Fruit fly (Drosophila melanogaster) whole organism, embryonic: ENCODE measurements around the gene CG5828.

ENCODE experiments used
- Aef1 ChIP-seq: fragments of 200-800 bp; sonication (Bioruptor generic); IDR thresholded peaks from 3 replicates; pipeline ENCODE4 v1.3.6; 2022; ENCODE audit warnings: missing biosample characterization, missing genetic modification characterization
- CG10366 ChIP-seq: fragments of 200-800 bp; sonication (Bioruptor generic); IDR thresholded peaks from 2 replicates; pipeline ENCODE4 v1.3.6; 2022; ENCODE audit warnings: missing biosample characterization, missing genetic modification characterization
- CG11456 ChIP-seq: fragments of 200-800 bp; sonication (Bioruptor generic); IDR thresholded peaks from 3 replicates; pipeline ENCODE4 v1.3.6; 2022; ENCODE audit warnings: missing biosample characterization, missing genetic modification characterization
- CG11695 ChIP-seq: fragments of 200-800 bp; sonication (Bioruptor generic); IDR thresholded peaks from 3 replicates; pipeline ENCODE4 v1.3.6; 2022; ENCODE audit warnings: missing biosample characterization, missing genetic modification characterization
- CG12219 ChIP-seq: fragments of 200-800 bp; sonication (Bioruptor generic); optimal IDR thresholded peaks from 3 replicates; lab custom pipeline; 2018; ENCODE audit warnings: missing biosample characterization, mild to moderate bottlenecking, missing genetic modification characterization
- CG12769 ChIP-seq: fragments of 200-800 bp; sonication (Bioruptor generic); optimal IDR thresholded peaks from 2 replicates; lab custom pipeline; 2019; ENCODE audit warnings: missing biosample characterization, mild to moderate bottlenecking, missing genetic modification characterization, moderate library complexity
- CG15011 ChIP-seq: fragments of 200-800 bp; sonication (Bioruptor generic); optimal IDR thresholded peaks from 3 replicates; lab custom pipeline; 2018; ENCODE audit warnings: missing biosample characterization, mild to moderate bottlenecking, missing genetic modification characterization
- CG16813 ChIP-seq: fragments of 200-800 bp; sonication (Bioruptor generic); IDR thresholded peaks from 3 replicates; pipeline ENCODE4 v1.3.6; 2022; ENCODE audit warnings: missing biosample characterization, missing genetic modification characterization; ENCODE audit not compliant: partially characterized antibody
- CG1792 ChIP-seq: fragments of 200-800 bp; sonication (Bioruptor generic); optimal IDR thresholded peaks from 2 replicates; lab custom pipeline; 2016; ENCODE audit warnings: missing biosample characterization, missing genetic modification characterization
- CG1832 ChIP-seq: fragments of 200-800 bp; sonication (Bioruptor generic); optimal IDR thresholded peaks from 2 replicates; lab custom pipeline; 2017; ENCODE audit warnings: missing biosample characterization, mild to moderate bottlenecking, missing genetic modification characterization, inconsistent platforms
- CG2678 ChIP-seq: fragments of 200-800 bp; sonication (Bioruptor generic); optimal IDR thresholded peaks from 3 replicates; lab custom pipeline; 2019; ENCODE audit warnings: missing biosample characterization, mild to moderate bottlenecking, missing genetic modification characterization, moderate library complexity
- CG31388 ChIP-seq: fragments of 200-800 bp; sonication (Bioruptor generic); optimal IDR thresholded peaks from 2 replicates; lab custom pipeline; 2016; ENCODE audit warnings: missing biosample characterization, missing genetic modification characterization
- CG34224 ChIP-seq: fragments of 200-800 bp; sonication (Bioruptor generic); IDR thresholded peaks from 3 replicates; pipeline ENCODE4 v1.3.6; 2022; ENCODE audit warnings: missing biosample characterization, missing genetic modification characterization; ENCODE audit not compliant: partially characterized antibody
- CG34376 ChIP-seq: fragments of 200-800 bp; sonication (Bioruptor generic); optimal IDR thresholded peaks from 2 replicates; lab custom pipeline; 2018; ENCODE audit warnings: missing biosample characterization, mild to moderate bottlenecking, missing genetic modification characterization
- CG9876 ChIP-seq: fragments of 200-800 bp; sonication (Bioruptor generic); optimal IDR thresholded peaks from 2 replicates; lab custom pipeline; 2016; ENCODE audit warnings: missing biosample characterization, missing genetic modification characterization
- Camta ChIP-seq: fragments of 200-800 bp; sonication (Bioruptor generic); optimal IDR thresholded peaks from 2 replicates; lab custom pipeline; 2016; ENCODE audit warnings: missing biosample characterization, missing genetic modification characterization
- D ChIP-seq, 2 experiments: fragments of 200-800 bp in 1 of 2; fragments of >200 bp in 1 of 2; sonication (Bioruptor generic) in 1 of 2; optimal IDR thresholded peaks; 2 replicates in 1 of 2; 3 replicates in 1 of 2; lab custom pipeline; 2017; ENCODE audit warnings: mild to moderate bottlenecking in 1 of 2, missing biosample characterization in 1 of 2, missing genetic modification characterization in 1 of 2, missing genetic modification reagents in 1 of 2
- Deaf1 ChIP-seq: fragments of 200-800 bp; optimal IDR thresholded peaks from 3 replicates; lab custom pipeline; 2019; ENCODE audit warnings: missing biosample characterization, mild to moderate bottlenecking, missing genetic modification characterization, moderate library complexity
- E2f2 ChIP-seq: fragments of 200-800 bp; sonication (Bioruptor generic); IDR thresholded peaks from 2 replicates; pipeline ENCODE4 v1.3.6; 2022; ENCODE audit warnings: missing biosample characterization, missing genetic modification characterization
- Eip74EF ChIP-seq, 2 experiments: fragments of 200-800 bp in 1 of 2; fragments of >200 bp in 1 of 2; sonication (Bioruptor generic) in 1 of 2; optimal IDR thresholded peaks; 2 replicates each; lab custom pipeline; 2017 to 2019; ENCODE audit warnings: missing biosample characterization in 2 of 2, missing genetic modification characterization in 2 of 2, mild to moderate bottlenecking in 1 of 2, moderate library complexity in 1 of 2
- Mes4 ChIP-seq: fragments of 200-800 bp; sonication (Bioruptor generic); optimal IDR thresholded peaks from 2 replicates; lab custom pipeline; 2016; ENCODE audit warnings: missing biosample characterization, missing genetic modification characterization
- NC2α ChIP-seq: fragments of 200-800 bp; sonication (Bioruptor generic); optimal IDR thresholded peaks from 2 replicates; lab custom pipeline; 2016; ENCODE audit warnings: missing biosample characterization, missing genetic modification characterization
- Nf-YB ChIP-seq: fragments of 200-800 bp; sonication (Bioruptor generic); optimal IDR thresholded peaks from 3 replicates; lab custom pipeline; 2019; ENCODE audit warnings: missing biosample characterization, mild to moderate bottlenecking, missing genetic modification characterization, moderate library complexity
- Opbp ChIP-seq: fragments of 200-800 bp; sonication (Bioruptor generic); IDR thresholded peaks from 3 replicates; pipeline ENCODE4 v1.3.6; 2022; ENCODE audit warnings: missing biosample characterization, missing genetic modification characterization; ENCODE audit not compliant: partially characterized antibody
- PHDP ChIP-seq: fragments of 200-800 bp; sonication (Bioruptor generic); optimal IDR thresholded peaks from 3 replicates; lab custom pipeline; 2018; ENCODE audit warnings: missing biosample characterization, mild to moderate bottlenecking, missing genetic modification characterization, moderate library complexity
- Poxn ChIP-seq: fragments of 200-800 bp; sonication (Bioruptor generic); IDR thresholded peaks from 2 replicates; pipeline ENCODE4 v1.3.6; 2022; ENCODE audit warnings: missing biosample characterization, missing genetic modification characterization
- Sin3A ChIP-seq: fragments of >200 bp; optimal IDR thresholded peaks from 2 replicates; lab custom pipeline; 2018
- Sox100B ChIP-seq: fragments of 200-800 bp; sonication (Bioruptor generic); optimal IDR thresholded peaks from 3 replicates; lab custom pipeline; 2018; ENCODE audit warnings: missing biosample characterization, mild to moderate bottlenecking, missing genetic modification characterization
- Taf1 ChIP-seq: fragments of 200-800 bp; sonication (Bioruptor generic); IDR thresholded peaks from 2 replicates; pipeline ENCODE4 v1.3.6; 2022; ENCODE audit warnings: missing biosample characterization, missing genetic modification characterization
- cad ChIP-seq: fragments of >200 bp; optimal IDR thresholded peaks from 2 replicates; lab custom pipeline; 2017; ENCODE audit warnings: missing biosample characterization, missing genetic modification characterization
- crp ChIP-seq, 2 experiments: fragments of 200-800 bp; sonication (Bioruptor generic); optimal IDR thresholded peaks; 2 replicates in 1 of 2; 3 replicates in 1 of 2; lab custom pipeline; 2017; ENCODE audit warnings: missing biosample characterization in 2 of 2, missing genetic modification characterization in 2 of 2, mild to moderate bottlenecking in 1 of 2, moderate library complexity in 1 of 2
- gro ChIP-seq: fragments of 200-800 bp; sonication (Bioruptor generic); optimal IDR thresholded peaks from 2 replicates; lab custom pipeline; 2016; ENCODE audit warnings: missing biosample characterization, missing genetic modification characterization
- hbn ChIP-seq: fragments of 200-800 bp; sonication (Bioruptor generic); IDR thresholded peaks from 2 replicates; pipeline ENCODE4 v1.3.6; 2022; ENCODE audit warnings: missing biosample characterization, missing genetic modification characterization; ENCODE audit not compliant: partially characterized antibody
- jing ChIP-seq: fragments of 200-800 bp; sonication (Bioruptor generic); optimal IDR thresholded peaks from 2 replicates; lab custom pipeline; 2018; ENCODE audit warnings: missing biosample characterization, mild to moderate bottlenecking, missing genetic modification characterization
- kni ChIP-seq: fragments of 200-800 bp; sonication (Bioruptor generic); optimal IDR thresholded peaks from 3 replicates; lab custom pipeline; 2017; ENCODE audit warnings: mild to moderate bottlenecking, missing biosample characterization, missing genetic modification reagents, missing genetic modification characterization
- lbe ChIP-seq: fragments of 200-800 bp; sonication (Bioruptor generic); optimal IDR thresholded peaks from 2 replicates; lab custom pipeline; 2016; ENCODE audit warnings: missing biosample characterization, mild to moderate bottlenecking, missing genetic modification characterization
- mirr ChIP-seq: fragments of 200-800 bp; sonication (Bioruptor generic); optimal IDR thresholded peaks from 3 replicates; lab custom pipeline; 2018; ENCODE audit warnings: missing biosample characterization, mild to moderate bottlenecking, missing genetic modification characterization
- nom ChIP-seq: fragments of 200-800 bp; sonication (Bioruptor generic); optimal IDR thresholded peaks from 2 replicates; lab custom pipeline; 2017; ENCODE audit warnings: missing biosample characterization, missing genetic modification characterization, mild to moderate bottlenecking, moderate library complexity, missing genetic modification reagents
- peb ChIP-seq: fragments of 200-800 bp; sonication (Bioruptor generic); IDR thresholded peaks from 2 replicates; pipeline ENCODE4 v1.3.6; 2022; ENCODE audit warnings: missing biosample characterization, missing genetic modification characterization
- pita ChIP-seq: fragments of 200-800 bp; sonication (Bioruptor generic); optimal IDR thresholded peaks from 2 replicates; lab custom pipeline; 2017; ENCODE audit warnings: missing biosample characterization, mild to moderate bottlenecking, missing genetic modification characterization
- prd ChIP-seq, 3 experiments: fragments of >200 bp in 2 of 3; fragments of 200-800 bp in 1 of 3; sonication (Bioruptor generic) in 1 of 3; optimal IDR thresholded peaks in 2 of 3; IDR thresholded peaks in 1 of 3; 2 replicates in 2 of 3; 3 replicates in 1 of 3; pipeline versions ENCODE4 v1.3.6 to Lab custom; 2017 to 2022; ENCODE audit warnings: missing biosample characterization in 1 of 3, missing genetic modification characterization in 1 of 3
- repo ChIP-seq: fragments of 200-800 bp; sonication (Bioruptor generic); optimal IDR thresholded peaks from 2 replicates; lab custom pipeline; 2016; ENCODE audit warnings: missing biosample characterization, missing genetic modification characterization
- sc ChIP-seq, 3 experiments: fragments of >200 bp in 2 of 3; fragments of 200-800 bp in 1 of 3; sonication (Bioruptor generic) in 1 of 3; optimal IDR thresholded peaks; 2 replicates in 2 of 3; 3 replicates in 1 of 3; lab custom pipeline; 2017; ENCODE audit warnings: mild to moderate bottlenecking in 1 of 3, missing biosample characterization in 1 of 3, missing genetic modification characterization in 1 of 3, missing genetic modification reagents in 1 of 3
- stwl ChIP-seq: fragments of 200-800 bp; sonication (Bioruptor generic); optimal IDR thresholded peaks from 3 replicates; lab custom pipeline; 2018; ENCODE audit warnings: missing biosample characterization, mild to moderate bottlenecking, missing genetic modification characterization, moderate library complexity
- usp ChIP-seq: fragments of >200 bp; optimal IDR thresholded peaks from 2 replicates; lab custom pipeline; 2017; ENCODE audit warnings: missing biosample characterization, missing genetic modification characterization
- vnd ChIP-seq: fragments of 200-800 bp; sonication (Bioruptor generic); IDR thresholded peaks from 3 replicates; pipeline ENCODE4 v1.3.6; 2022; ENCODE audit warnings: missing biosample characterization, missing genetic modification characterization; ENCODE audit not compliant: partially characterized antibody
- wek ChIP-seq: fragments of 200-800 bp; sonication (Bioruptor generic); optimal IDR thresholded peaks from 3 replicates; lab custom pipeline; 2018; ENCODE audit warnings: missing biosample characterization, mild to moderate bottlenecking, missing genetic modification characterization, moderate library complexity
- zen ChIP-seq: fragments of 200-800 bp; sonication (Bioruptor generic); optimal IDR thresholded peaks from 3 replicates; lab custom pipeline; 2018; ENCODE audit warnings: missing biosample characterization, mild to moderate bottlenecking, missing genetic modification characterization, moderate library complexity
- zen2 ChIP-seq: fragments of 200-800 bp; sonication (Bioruptor generic); IDR thresholded peaks from 3 replicates; pipeline ENCODE4 v1.3.6; 2022; ENCODE audit warnings: missing biosample characterization, missing genetic modification characterization; ENCODE audit not compliant: partially characterized antibody

Gene CG5828

DNA sequence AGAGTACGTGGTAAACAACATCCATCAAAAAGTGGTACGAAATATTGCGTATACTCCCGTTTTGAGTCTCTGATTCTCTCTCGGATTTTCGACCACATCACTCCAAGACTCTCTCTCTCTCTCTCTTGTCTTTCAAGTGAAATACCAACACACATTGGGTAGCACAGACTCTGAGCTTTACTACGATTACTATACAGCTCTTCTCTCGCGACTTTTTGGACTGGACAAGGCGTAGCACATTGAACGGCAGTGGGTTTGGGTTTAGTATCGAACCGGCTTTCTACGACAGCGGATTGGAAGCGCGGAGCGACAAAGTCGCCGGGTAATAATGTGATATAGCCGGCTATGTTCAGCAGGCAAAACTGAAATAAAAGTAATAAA, 14.5 kb downstream of the CG5828 start (continued):
- TF ChIP-seq hbn (GFP tag; lab: Robert Waterston, UW) (0 out of 2 replicates have a peak, but pooled peaks have one; percentile 21), jing (no peak), CG11695 (GFP tag; lab: Robert Waterston, UW) (no peak), sc (optimal IDR thresholded peaks at IDR 0.05; lab: Kevin White, UChicago) (no peak), sc (GFP tag; optimal IDR thresholded peaks at IDR 0.05; lab: Kevin White, UChicago) (no peak), CG1832 (GFP tag; lab: Kevin White, UChicago) (no peak), Eip74EF (GFP tag; optimal IDR thresholded peaks at IDR 0.05; lab: Kevin White, UChicago) (no peak), peb (GFP tag; lab: Robert Waterston, UW) (no peak), D (optimal IDR thresholded peaks at IDR 0.05; lab: Kevin White, UChicago) (no peak), D (GFP tag; optimal IDR thresholded peaks at IDR 0.05; lab: Kevin White, UChicago) (no peak), Camta (GFP tag; lab: Kevin White, UChicago) (no peak), Deaf1 (peak; percentile 24), usp (GFP tag; lab: Kevin White, UChicago) (no peak), CG12219 (GFP tag; lab: Kevin White, UChicago) (no peak), CG12769 (tag; lab: Kevin White, UChicago) (no peak), Aef1 (no peak), crp (GFP tag; optimal IDR thresholded peaks at IDR 0.05; lab: Kevin White, UChicago) (no peak), Taf1 (GFP tag; lab: Robert Waterston, UW) (no peak), CG10366 (GFP tag; lab: Robert Waterston, UW) (no peak), pita (no peak), CG34376 (peak; percentile 48), Sin3A (lab: Kevin White, UChicago) (no peak), zen2 (GFP tag; lab: Robert Waterston, UW) (peak; percentile 80; the same call in 2 of the 3 replicates), repo (GFP tag; lab: Kevin White, UChicago) (no peak), zen (tag; lab: Kevin White, UChicago) (no peak), lbe (GFP tag; lab: Kevin White, UChicago) (peak; percentile 20), nom (GFP tag; lab: Kevin White, UChicago) (no peak), NC2α (GFP tag; lab: Kevin White, UChicago) (no peak), mirr (GFP tag; lab: Kevin White, UChicago) (peak; percentile 10), prd (optimal IDR thresholded peaks at IDR 0.05; lab: Kevin White, UChicago) (no peak), prd (GFP tag; IDR thresholded peaks at IDR 0.05; lab: Robert Waterston, UW) (no peak), stwl (no peak), CG15011 (GFP tag; lab: Kevin White, UChicago) (no peak), cad (GFP tag; lab: Kevin White, UChicago) (no peak), E2f2 (no peak), vnd (no peak), Sox100B (no peak), Opbp (peak; percentile 15; the same call in 1 of the 3 replicates), wek (GFP tag; lab: Kevin White, UChicago) (no peak), CG9876 (no peak), CG34224 (GFP tag; lab: Robert Waterston, UW) (peak; percentile 58), Poxn (no peak), kni (GFP tag; lab: Kevin White, UChicago) (no peak), Mes4 (GFP tag; lab: Kevin White, UChicago) (no peak), CG11456 (GFP tag; lab: Robert Waterston, UW) (no peak), gro (GFP tag; lab: Kevin White, UChicago) (no peak), Nf-YB (GFP tag; lab: Kevin White, UChicago) (no peak), PHDP (tag; lab: Kevin White, UChicago) (no peak), CG2678 (tag; lab: Kevin White, UChicago) (no peak), CG31388 (GFP tag; lab: Kevin White, UChicago) (no peak), CG1792 (GFP tag; lab: Kevin White, UChicago) (no peak), CG16813 (GFP tag; lab: Robert Waterston, UW) (no peak)
